Worm (Caenorhabditis elegans) whole organism, L2 larva: ENCODE data around the gene C50F4.10.

Source experiments
- ceh-82 ChIP-seq: fragments of 150-350 bp; optimal IDR thresholded peaks from 2 replicates; lab custom pipeline; 2014; ENCODE audit warnings: missing biosample characterization, missing genetic modification characterization
- fos-1 ChIP-seq: fragments of 150-350 bp; optimal IDR thresholded peaks from 2 replicates; lab custom pipeline; 2014; ENCODE audit warnings: missing biosample characterization, missing genetic modification characterization
- lin-13 ChIP-seq: fragments of 150-350 bp; optimal IDR thresholded peaks from 2 replicates; lab custom pipeline; 2014; ENCODE audit warnings: missing biosample characterization, missing genetic modification reagents, missing genetic modification characterization
- lin-39 ChIP-seq: fragments of 150-350 bp; optimal IDR thresholded peaks from 2 replicates; lab custom pipeline; 2014; ENCODE audit warnings: missing biosample characterization, missing genetic modification reagents, missing genetic modification characterization
- nhr-6 ChIP-seq: fragments of 150-350 bp; optimal IDR thresholded peaks from 2 replicates; lab custom pipeline; 2014; ENCODE audit warnings: missing biosample characterization, missing genetic modification characterization
- ztf-4 ChIP-seq: fragments of 150-350 bp; optimal IDR thresholded peaks from 2 replicates; lab custom pipeline; 2014; ENCODE audit warnings: missing biosample characterization, missing genetic modification characterization

- TF ChIP-seq fos-1 (tag; lab: Kevin White, UChicago) (peak; percentile 44), lin-39 (tag; lab: Kevin White, UChicago) (no peak), nhr-6 (tag; lab: Kevin White, UChicago) (no peak), lin-13 (peak; percentile 54), ceh-82 (no peak), ztf-4 (peak; percentile 45)
Measured at ce11 chrV:9503152-9503817, 28.1 kb downstream of the C50F4.10 start.
